Fruit fly (Drosophila melanogaster): ENCODE data around the gene Pxt.

- TF ChIP-seq CG5204 (GFP tag; optimal IDR thresholded peaks at IDR 0.05) (no peak), Hr96 (GFP tag; optimal IDR thresholded peaks at IDR 0.05) (peak; percentile 60), CG11617 (GFP tag; optimal IDR thresholded peaks at IDR 0.05) (peak; percentile 99), cic (GFP tag; optimal IDR thresholded peaks at IDR 0.05) (peak; percentile 84), CG1620 (GFP tag; optimal IDR thresholded peaks at IDR 0.05) (peak; percentile 67), bab1 (GFP tag; optimal IDR thresholded peaks at IDR 0.05) (peak; percentile 98), kay (GFP tag; ENCODE audit: borderline replicate concordance) (peak; percentile 99), CG33017 (tag; optimal IDR thresholded peaks at IDR 0.05) (peak; percentile 99), CG14711 (tag; optimal IDR thresholded peaks at IDR 0.05) (peak; percentile 96), tj (GFP tag; optimal IDR thresholded peaks at IDR 0.05) (peak; percentile 91)
Measured at dm6 chr3R:17700488-17701130, 18.6 kb upstream of the Pxt start.
